Fruit fly (Drosophila melanogaster): ENCODE measurements around the gene NFAT.

DNA sequence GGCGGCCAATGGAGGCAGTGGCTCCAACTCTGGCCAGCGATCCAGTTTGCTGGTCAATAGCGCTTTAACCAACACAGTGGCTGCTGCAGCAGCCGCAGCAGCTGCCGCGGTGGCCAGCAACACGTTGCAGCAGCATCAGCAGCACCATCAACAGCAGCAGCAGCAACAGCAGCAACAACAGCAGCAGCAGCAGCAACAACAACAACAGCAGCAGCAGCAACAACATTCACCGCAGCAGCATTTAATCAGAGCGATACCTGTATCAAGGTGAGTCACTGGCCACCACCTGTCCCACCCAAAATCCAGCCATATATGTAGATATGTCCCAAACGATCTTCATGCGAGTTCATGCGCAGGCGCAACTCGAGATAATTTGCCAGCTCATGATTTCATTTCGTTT lies 25.3 kb downstream of the NFAT start:
- TF ChIP-seq tj (GFP tag; optimal IDR thresholded peaks at IDR 0.05), result no peak
- no peak for TF ChIP-seq CG5204 (GFP tag; optimal IDR thresholded peaks at IDR 0.05)
- TF ChIP-seq kay (GFP tag; ENCODE audit: borderline replicate concordance), result no peak
- no peak for TF ChIP-seq CG11617 (GFP tag; optimal IDR thresholded peaks at IDR 0.05)
- no peak for TF ChIP-seq Clk (GFP tag; optimal IDR thresholded peaks at IDR 0.05)
- TF ChIP-seq CG14711 (tag; optimal IDR thresholded peaks at IDR 0.05), result no peak
- no peak for TF ChIP-seq CG12768 (GFP tag; optimal IDR thresholded peaks at IDR 0.05)
- TF ChIP-seq toe (GFP tag; optimal IDR thresholded peaks at IDR 0.05), result no peak
- TF ChIP-seq Mnt (GFP tag; optimal IDR thresholded peaks at IDR 0.05), result no peak
- TF ChIP-seq bab1 (GFP tag; optimal IDR thresholded peaks at IDR 0.05), result no peak
- no peak for TF ChIP-seq Hr96 (GFP tag; optimal IDR thresholded peaks at IDR 0.05)

All from whole organism, adult.